Fruit fly (Drosophila melanogaster) whole organism, embryonic: ENCODE measurements around the gene wapl.

Experiments
- Awh ChIP-seq: fragments of 200-800 bp; sonication (Bioruptor generic); IDR thresholded peaks from 2 replicates; pipeline ENCODE4, ENCODE4 v1.3.6; 2022; ENCODE audit warnings: missing biosample characterization, missing genetic modification characterization
- B-H1 ChIP-seq: fragments of 200-800 bp; sonication (Bioruptor generic); IDR thresholded peaks from 3 replicates; pipeline ENCODE4 v1.3.6; 2022; ENCODE audit warnings: missing biosample characterization, missing genetic modification characterization
- CG10565 ChIP-seq: fragments of 200-800 bp; sonication (Bioruptor generic); optimal IDR thresholded peaks from 3 replicates; lab custom pipeline; 2016; ENCODE audit warnings: missing biosample characterization, mild to moderate bottlenecking, missing genetic modification characterization
- CG10654 ChIP-seq: fragments of 200-800 bp; sonication (Bioruptor generic); optimal IDR thresholded peaks from 2 replicates; lab custom pipeline; 2016; ENCODE audit warnings: missing biosample characterization, missing genetic modification characterization
- CG12155 ChIP-seq: fragments of 200-800 bp; sonication (Bioruptor generic); optimal IDR thresholded peaks from 3 replicates; lab custom pipeline; 2016; ENCODE audit warnings: missing biosample characterization, missing genetic modification characterization
- CG13287 ChIP-seq: fragments of 200-800 bp; sonication (Bioruptor generic); IDR thresholded peaks from 2 replicates; pipeline ENCODE4 v1.3.6; 2022; ENCODE audit warnings: missing biosample characterization, missing genetic modification characterization; ENCODE audit not compliant: partially characterized antibody
- CG13624 ChIP-seq: fragments of 200-800 bp; sonication (Bioruptor generic); optimal IDR thresholded peaks from 2 replicates; lab custom pipeline; 2016; ENCODE audit warnings: missing biosample characterization, missing genetic modification characterization
- CG14050 ChIP-seq: fragments of 200-800 bp; sonication (Bioruptor generic); IDR thresholded peaks from 3 replicates; pipeline ENCODE4 v1.3.6; 2022; ENCODE audit warnings: missing biosample characterization, missing genetic modification characterization
- CG14441 ChIP-seq: fragments of 200-800 bp; sonication (Bioruptor generic); IDR thresholded peaks from 2 replicates; pipeline ENCODE4 v1.3.6; 2022; ENCODE audit warnings: missing biosample characterization, missing genetic modification characterization
- CG14667 ChIP-seq: fragments of 200-800 bp; sonication (Bioruptor generic); IDR thresholded peaks from 2 replicates; pipeline ENCODE4 v1.3.6; 2022; ENCODE audit warnings: missing biosample characterization, missing genetic modification characterization
- CG15011 ChIP-seq: fragments of 200-800 bp; sonication (Bioruptor generic); optimal IDR thresholded peaks from 3 replicates; lab custom pipeline; 2018; ENCODE audit warnings: missing biosample characterization, mild to moderate bottlenecking, missing genetic modification characterization
- CG15269 ChIP-seq: fragments of 200-800 bp; sonication (Bioruptor generic); optimal IDR thresholded peaks from 2 replicates; lab custom pipeline; 2018; ENCODE audit warnings: missing biosample characterization, mild to moderate bottlenecking, missing genetic modification characterization, moderate library complexity
- CG17328 ChIP-seq: fragments of 200-800 bp; sonication (Bioruptor generic); IDR thresholded peaks from 2 replicates; pipeline ENCODE4 v1.3.6; 2022; ENCODE audit warnings: missing biosample characterization, missing genetic modification characterization
- CG1832 ChIP-seq: fragments of 200-800 bp; sonication (Bioruptor generic); optimal IDR thresholded peaks from 2 replicates; lab custom pipeline; 2017; ENCODE audit warnings: missing biosample characterization, mild to moderate bottlenecking, missing genetic modification characterization, inconsistent platforms
- CG2116 ChIP-seq: fragments of 200-800 bp; sonication (Bioruptor generic); optimal IDR thresholded peaks from 3 replicates; lab custom pipeline; 2018; ENCODE audit warnings: missing biosample characterization, mild to moderate bottlenecking, missing genetic modification characterization
- CG33213 ChIP-seq: fragments of 200-800 bp; sonication (Bioruptor generic); optimal IDR thresholded peaks from 3 replicates; lab custom pipeline; 2016; ENCODE audit warnings: missing biosample characterization, missing genetic modification characterization
- CG4730 ChIP-seq: fragments of 200-800 bp; sonication (Bioruptor generic); IDR thresholded peaks from 2 replicates; pipeline ENCODE4 v1.3.6; 2022; ENCODE audit warnings: missing biosample characterization, missing genetic modification characterization
- CG5245 ChIP-seq: fragments of 200-800 bp; sonication (Bioruptor generic); optimal IDR thresholded peaks from 3 replicates; lab custom pipeline; 2016; ENCODE audit warnings: missing biosample characterization, missing genetic modification characterization
- CG7357 ChIP-seq: fragments of 200-800 bp; sonication (Bioruptor generic); IDR thresholded peaks from 3 replicates; pipeline ENCODE4 v1.3.6; 2022; ENCODE audit warnings: missing biosample characterization, missing genetic modification characterization
- CG7745 ChIP-seq: fragments of 200-800 bp; sonication (Bioruptor generic); optimal IDR thresholded peaks from 2 replicates; lab custom pipeline; 2018; ENCODE audit warnings: missing biosample characterization, mild to moderate bottlenecking, missing genetic modification characterization, moderate library complexity
- CG8478 ChIP-seq: fragments of >200 bp; optimal IDR thresholded peaks from 2 replicates; lab custom pipeline; 2018
- CG9727 ChIP-seq: fragments of 200-800 bp; sonication (Bioruptor generic); optimal IDR thresholded peaks from 3 replicates; lab custom pipeline; 2017; ENCODE audit warnings: missing biosample characterization, mild to moderate bottlenecking, missing genetic modification characterization
- CrebB ChIP-seq: fragments of 200-800 bp; sonication (Bioruptor generic); optimal IDR thresholded peaks from 3 replicates; lab custom pipeline; 2018; ENCODE audit warnings: missing biosample characterization, mild to moderate bottlenecking, missing genetic modification characterization
- Dek ChIP-seq: fragments of 200-800 bp; sonication (Bioruptor generic); optimal IDR thresholded peaks from 3 replicates; lab custom pipeline; 2019; ENCODE audit warnings: missing biosample characterization, mild to moderate bottlenecking, missing genetic modification characterization, moderate library complexity
- E2f2 ChIP-seq: fragments of 200-800 bp; sonication (Bioruptor generic); IDR thresholded peaks from 2 replicates; pipeline ENCODE4 v1.3.6; 2022; ENCODE audit warnings: missing biosample characterization, missing genetic modification characterization
- Fer3 ChIP-seq: fragments of 200-800 bp; sonication (Bioruptor generic); optimal IDR thresholded peaks from 2 replicates; lab custom pipeline; 2018; ENCODE audit warnings: missing biosample characterization, mild to moderate bottlenecking, missing genetic modification characterization, moderate library complexity
- Hr39 ChIP-seq: fragments of >200 bp; optimal IDR thresholded peaks from 2 replicates; lab custom pipeline; 2017
- Kr ChIP-seq: fragments of 200-800 bp; sonication (Bioruptor generic); optimal IDR thresholded peaks from 2 replicates; lab custom pipeline; 2017; ENCODE audit warnings: missing biosample characterization, mild to moderate bottlenecking, missing genetic modification characterization
- Mrtf ChIP-seq: fragments of 200-800 bp; sonication (Bioruptor generic); IDR thresholded peaks from 3 replicates; pipeline ENCODE4 v1.3.6; 2022; ENCODE audit warnings: missing biosample characterization, missing genetic modification characterization
- Poxn ChIP-seq: fragments of 200-800 bp; sonication (Bioruptor generic); IDR thresholded peaks from 2 replicates; pipeline ENCODE4 v1.3.6; 2022; ENCODE audit warnings: missing biosample characterization, missing genetic modification characterization
- Side ChIP-seq: fragments of 200-800 bp; sonication (Bioruptor generic); optimal IDR thresholded peaks from 2 replicates; lab custom pipeline; 2016; ENCODE audit warnings: missing biosample characterization, missing genetic modification characterization
- Sry-δ ChIP-seq: fragments of 200-800 bp; sonication (Bioruptor generic); optimal IDR thresholded peaks from 2 replicates; lab custom pipeline; 2016; ENCODE audit warnings: missing biosample characterization, missing genetic modification characterization
- amos ChIP-seq: fragments of 200-800 bp; sonication (Bioruptor generic); IDR thresholded peaks from 2 replicates; pipeline ENCODE4 v1.3.6; 2022; ENCODE audit warnings: missing biosample characterization, missing genetic modification characterization; ENCODE audit not compliant: partially characterized antibody
- ase ChIP-seq: fragments of 200-800 bp; sonication (Bioruptor generic); IDR thresholded peaks from 3 replicates; pipeline ENCODE4 v1.3.6; 2022; ENCODE audit warnings: missing biosample characterization, missing genetic modification characterization
- ash1 ChIP-seq: fragments of 200-800 bp; sonication (Bioruptor generic); optimal IDR thresholded peaks from 2 replicates; lab custom pipeline; 2018; ENCODE audit warnings: missing biosample characterization, mild to moderate bottlenecking, missing genetic modification characterization
- bbx ChIP-seq: fragments of 200-800 bp; sonication (Bioruptor generic); IDR thresholded peaks from 2 replicates; pipeline ENCODE4 v1.3.6; 2022; ENCODE audit warnings: missing biosample characterization, missing genetic modification characterization; ENCODE audit not compliant: partially characterized antibody
- bcd ChIP-seq: fragments of 200-800 bp; sonication (Bioruptor generic); optimal IDR thresholded peaks from 2 replicates; lab custom pipeline; 2017; ENCODE audit warnings: missing biosample characterization, mild to moderate bottlenecking, missing genetic modification characterization
- caup ChIP-seq: fragments of 200-800 bp; sonication (Bioruptor generic); optimal IDR thresholded peaks from 3 replicates; lab custom pipeline; 2017; ENCODE audit warnings: missing biosample characterization, mild to moderate bottlenecking, missing genetic modification characterization, moderate library complexity; ENCODE audit not compliant: severe bottlenecking
- cwo ChIP-seq: fragments of 200-800 bp; sonication (Bioruptor generic); optimal IDR thresholded peaks from 3 replicates; lab custom pipeline; 2017; ENCODE audit warnings: missing biosample characterization, missing genetic modification characterization, mild to moderate bottlenecking, moderate library complexity, missing genetic modification reagents
- da ChIP-seq: fragments of 200-800 bp; sonication (Bioruptor generic); optimal IDR thresholded peaks from 2 replicates; lab custom pipeline; 2016; ENCODE audit warnings: missing biosample characterization, missing genetic modification characterization
- fd64A ChIP-seq: fragments of 200-800 bp; sonication (Bioruptor generic); optimal IDR thresholded peaks from 3 replicates; lab custom pipeline; 2018; ENCODE audit warnings: missing biosample characterization, mild to moderate bottlenecking, missing genetic modification characterization
- gro ChIP-seq: fragments of 200-800 bp; sonication (Bioruptor generic); optimal IDR thresholded peaks from 2 replicates; lab custom pipeline; 2016; ENCODE audit warnings: missing biosample characterization, missing genetic modification characterization
- hth ChIP-seq: fragments of >200 bp; optimal IDR thresholded peaks from 2 replicates; lab custom pipeline; 2017; ENCODE audit warnings: inconsistent platforms
- ind ChIP-seq: fragments of 200-800 bp; sonication (Bioruptor generic); optimal IDR thresholded peaks from 3 replicates; lab custom pipeline; 2016; ENCODE audit warnings: missing biosample characterization, missing genetic modification characterization
- onecut ChIP-seq: fragments of 200-800 bp; sonication (Bioruptor generic); IDR thresholded peaks from 2 replicates; pipeline ENCODE4 v1.3.6; 2022; ENCODE audit warnings: missing biosample characterization, missing genetic modification characterization
- org-1 ChIP-seq: fragments of 200-800 bp; sonication (Bioruptor generic); optimal IDR thresholded peaks from 2 replicates; lab custom pipeline; 2017; ENCODE audit warnings: missing biosample characterization, missing genetic modification characterization
- pho ChIP-seq: fragments of 200-800 bp; sonication (Bioruptor generic); optimal IDR thresholded peaks from 2 replicates; lab custom pipeline; 2016; ENCODE audit warnings: missing biosample characterization, missing genetic modification characterization
- sens ChIP-seq: fragments of 200-800 bp; sonication (Bioruptor generic); peaks from one replicate; lab custom pipeline; 2016; ENCODE audit warnings: missing biosample characterization, missing genetic modification characterization
- slp2 ChIP-seq: fragments of 200-800 bp; sonication (Bioruptor generic); optimal IDR thresholded peaks from 2 replicates; lab custom pipeline; 2016; ENCODE audit warnings: missing biosample characterization, missing genetic modification characterization
- so ChIP-seq: fragments of 200-800 bp; sonication (Bioruptor generic); IDR thresholded peaks from 3 replicates; pipeline ENCODE4 v1.3.6; 2022; ENCODE audit warnings: missing biosample characterization, missing genetic modification characterization
- stc ChIP-seq: fragments of 200-800 bp; sonication (Bioruptor generic); IDR thresholded peaks from 2 replicates; pipeline ENCODE4 v1.3.6; 2022; ENCODE audit warnings: missing biosample characterization, missing genetic modification characterization
- trh ChIP-seq: fragments of 200-800 bp; sonication (Bioruptor generic); optimal IDR thresholded peaks from 2 replicates; lab custom pipeline; 2016; ENCODE audit warnings: missing biosample characterization, missing genetic modification characterization
- twi ChIP-seq: fragments of 200-800 bp; optimal IDR thresholded peaks from 2 replicates; lab custom pipeline; 2019; ENCODE audit warnings: missing biosample characterization, mild to moderate bottlenecking, missing genetic modification characterization, moderate library complexity
- unc-4 ChIP-seq: fragments of 200-800 bp; sonication (Bioruptor generic); IDR thresholded peaks from 2 replicates; pipeline ENCODE4 v1.3.6; 2022; ENCODE audit warnings: missing biosample characterization, missing genetic modification characterization; ENCODE audit not compliant: partially characterized antibody

Gene wapl

dm6 chrX:2172420-2172827 is 13.6 kb upstream of the wapl start, which contains the start of gene ND-B14.5A (continued):
- TF ChIP-seq org-1 (GFP tag; lab: Kevin White, UChicago), result no peak
- TF ChIP-seq CG7745, result no peak
- no peak for TF ChIP-seq CG9727 (GFP tag; lab: Kevin White, UChicago)
- no peak for TF ChIP-seq CG14050 (GFP tag; lab: Robert Waterston, UW)
- TF ChIP-seq hth (lab: Kevin White, UChicago), result no peak
- TF ChIP-seq CG33213 (GFP tag; lab: Kevin White, UChicago), result no peak
- no peak for TF ChIP-seq CG14441 (GFP tag; lab: Robert Waterston, UW)
- no peak for TF ChIP-seq twi (tag; lab: Kevin White, UChicago)
- TF ChIP-seq fd64A, result no peak
- no peak for TF ChIP-seq trh (GFP tag; lab: Kevin White, UChicago)
- TF ChIP-seq Awh (GFP tag; lab: Robert Waterston, UW), result no peak
- TF ChIP-seq CG2116, result peak; percentile 96
- TF ChIP-seq Poxn (GFP tag; lab: Robert Waterston, UW), result no peak
- TF ChIP-seq CG10565 (GFP tag; lab: Kevin White, UChicago), result no peak
- TF ChIP-seq amos, result peak; percentile 93
- no peak for TF ChIP-seq Mrtf
- TF ChIP-seq CG5245 (GFP tag; lab: Kevin White, UChicago), result no peak
- no peak for TF ChIP-seq so (GFP tag; lab: Robert Waterston, UW)
- TF ChIP-seq CG8478 (lab: Kevin White, UChicago), result no peak
- no peak for TF ChIP-seq Fer3
- peak; percentile 65 for TF ChIP-seq sens (GFP tag; lab: Kevin White, UChicago)
- TF ChIP-seq CG4730 (GFP tag; lab: Robert Waterston, UW), result no peak
- no peak for TF ChIP-seq cwo (GFP tag; lab: Kevin White, UChicago)
- no peak for TF ChIP-seq bcd (GFP tag; lab: Kevin White, UChicago)
- no peak for TF ChIP-seq CG12155
- TF ChIP-seq bbx (GFP tag; lab: Robert Waterston, UW), result peak; percentile 97
- TF ChIP-seq pho (GFP tag; lab: Kevin White, UChicago), result no peak
- no peak for TF ChIP-seq CG17328 (GFP tag; lab: Robert Waterston, UW)
- peak; percentile 71 for TF ChIP-seq E2f2 (GFP tag; lab: Robert Waterston, UW)
- TF ChIP-seq CG14667, result no peak
- TF ChIP-seq gro, result peak; percentile 3
- TF ChIP-seq Side (GFP tag; lab: Kevin White, UChicago), result no peak
- TF ChIP-seq Hr39, result no peak
- no peak for TF ChIP-seq CrebB (tag; lab: Kevin White, UChicago)
- no peak for TF ChIP-seq CG1832
- no peak for TF ChIP-seq da (GFP tag; lab: Kevin White, UChicago)
- no peak for TF ChIP-seq slp2
- no peak for TF ChIP-seq stc (GFP tag; lab: Robert Waterston, UW)
- TF ChIP-seq Sry-δ, result peak; percentile 77
- peak; percentile 97 for TF ChIP-seq CG13287 (GFP tag; lab: Robert Waterston, UW)
- TF ChIP-seq ash1, result no peak
- no peak for TF ChIP-seq CG10654 (GFP tag; lab: Kevin White, UChicago)
- no peak for TF ChIP-seq Kr
- TF ChIP-seq unc-4 (GFP tag; lab: Robert Waterston, UW), result peak; percentile 93
- no peak for TF ChIP-seq ind
- no peak for TF ChIP-seq caup (GFP tag; lab: Kevin White, UChicago)
- TF ChIP-seq CG7357, result no peak
- no peak for TF ChIP-seq ase (GFP tag; lab: Robert Waterston, UW)
- peak; percentile 49 for TF ChIP-seq onecut (GFP tag; lab: Robert Waterston, UW)
- no peak for TF ChIP-seq Dek (tag; lab: Kevin White, UChicago)
- TF ChIP-seq CG13624 (GFP tag; lab: Kevin White, UChicago), result no peak
- no peak for TF ChIP-seq B-H1 (GFP tag; lab: Robert Waterston, UW)
- no peak for TF ChIP-seq CG15011
- TF ChIP-seq CG15269, result no peak
